Fruit fly (Drosophila melanogaster) whole organism, wandering third instar larva: ENCODE measurements around the gene CG12541.

Source experiments
- Hr78 ChIP-seq: fragments of >200 bp; optimal IDR thresholded peaks from 2 replicates; lab custom pipeline; 2017; ENCODE audit warnings: missing biosample characterization, missing genetic modification characterization
- Rel ChIP-seq, 2 experiments: fragments of 200-800 bp; sonication (Bioruptor generic) in 1 of 2; optimal IDR thresholded peaks; 2 replicates in 1 of 2; 3 replicates in 1 of 2; lab custom pipeline; 2016 to 2019; ENCODE audit warnings: mild to moderate bottlenecking in 2 of 2, missing biosample characterization in 2 of 2, missing genetic modification characterization in 2 of 2, moderate library complexity in 1 of 2
- brk ChIP-seq: fragments of 200-800 bp; sonication (Bioruptor generic); optimal IDR thresholded peaks from 2 replicates; lab custom pipeline; 2016; ENCODE audit warnings: missing biosample characterization, mild to moderate bottlenecking, missing genetic modification characterization
- lola ChIP-seq: fragments of >200 bp; optimal IDR thresholded peaks from 2 replicates; lab custom pipeline; 2017; ENCODE audit warnings: missing biosample characterization, missing genetic modification characterization
- pan ChIP-seq: fragments of >200 bp; optimal IDR thresholded peaks from 2 replicates; lab custom pipeline; 2017
- psq ChIP-seq: fragments of 200-800 bp; sonication (Bioruptor generic); optimal IDR thresholded peaks from 3 replicates; lab custom pipeline; 2017; ENCODE audit warnings: missing biosample characterization, mild to moderate bottlenecking, missing genetic modification characterization, moderate library complexity

dm6 chrX:6994473-6995179 lies 71.2 kb downstream of the CG12541 start:
- no peak for TF ChIP-seq brk (GFP tag; lab: Kevin White, UChicago)
- no peak for TF ChIP-seq psq (GFP tag; lab: Kevin White, UChicago)
- TF ChIP-seq pan (lab: Kevin White, UChicago) = no peak
- no peak for TF ChIP-seq Rel (GFP tag; optimal IDR thresholded peaks at IDR 0.05; lab: Kevin White, UChicago)
- TF ChIP-seq Rel (tag; optimal IDR thresholded peaks at IDR 0.05; lab: Kevin White, UChicago) = no peak
- no peak for TF ChIP-seq Hr78 (GFP tag; lab: Kevin White, UChicago)
- TF ChIP-seq lola (GFP tag; lab: Kevin White, UChicago) = no peak
